Worm (Caenorhabditis elegans): Measurements from ENCODE around the gene sav-1.

The sav-1 gene

ce11 chrX:2320539-2320938 lies 33.5 kb upstream of the sav-1 start:
- peak; percentile 34 for TF ChIP-seq pqm-1 (tag; optimal IDR thresholded peaks at IDR 0.05)
- no peak for TF ChIP-seq dpl-1 (GFP tag; optimal IDR thresholded peaks at IDR 0.05)
- peak; percentile 74 for TF ChIP-seq elt-2 (tag; optimal IDR thresholded peaks at IDR 0.05)
- no peak for TF ChIP-seq nhr-11 (tag; optimal IDR thresholded peaks at IDR 0.05)
- TF ChIP-seq lin-35 (GFP tag; optimal IDR thresholded peaks at IDR 0.05): peak in 1 of 2 experiments; percentile 16
- no peak for TF ChIP-seq nhr-47 (tag; optimal IDR thresholded peaks at IDR 0.05)
- no peak for TF ChIP-seq tlp-1 (tag; optimal IDR thresholded peaks at IDR 0.05)
- no peak for TF ChIP-seq skn-1 (tag; optimal IDR thresholded peaks at IDR 0.05)
- peak; percentile 17 for TF ChIP-seq ama-1 (optimal IDR thresholded peaks at IDR 0.05)
- no peak for TF ChIP-seq mdl-1 (tag; optimal IDR thresholded peaks at IDR 0.05)

ce11 chrX:2319238-2319637 lies 32.2 kb upstream of the sav-1 start, which contains the start of gene aakg-4:
Gene aakg-4 (minus strand): TSS chrX:2319338.
- no peak for TF ChIP-seq hpl-2 (GFP tag; optimal IDR thresholded peaks at IDR 0.05)

- TF ChIP-seq mab-9 (GFP tag; IDR thresholded peaks at IDR 0.05): no peak
- TF ChIP-seq dpl-1 (GFP tag; optimal IDR thresholded peaks at IDR 0.05): no peak
- TF ChIP-seq fkh-8 (tag; optimal IDR thresholded peaks at IDR 0.05): no peak
- TF ChIP-seq ztf-11 (tag; optimal IDR thresholded peaks at IDR 0.05): no peak
- no peak for TF ChIP-seq fkh-4 (tag; optimal IDR thresholded peaks at IDR 0.05; ENCODE audit: borderline replicate concordance)
- TF ChIP-seq blmp-1 (tag; optimal IDR thresholded peaks at IDR 0.05): no peak
- TF ChIP-seq lin-13 (GFP tag; optimal IDR thresholded peaks at IDR 0.05): no peak
- no peak for TF ChIP-seq lin-39 (tag; optimal IDR thresholded peaks at IDR 0.05)
- no peak for TF ChIP-seq skn-1 (tag; optimal IDR thresholded peaks at IDR 0.05)
- no peak for TF ChIP-seq hpl-2 (GFP tag; optimal IDR thresholded peaks at IDR 0.05)
- TF ChIP-seq snu-23 (GFP tag; optimal IDR thresholded peaks at IDR 0.05): peak; percentile 63
- no peak for TF ChIP-seq unc-98 (GFP tag; IDR thresholded peaks at IDR 0.05)
- no peak for TF ChIP-seq fos-1 (tag; optimal IDR thresholded peaks at IDR 0.05)
- TF ChIP-seq C16A3.4 (tag; optimal IDR thresholded peaks at IDR 0.05): peak; percentile 2
- peak; percentile 12 for TF ChIP-seq lir-3 (tag; optimal IDR thresholded peaks at IDR 0.05; ENCODE audit: poor library complexity)
- no peak for TF ChIP-seq unc-86 (tag; optimal IDR thresholded peaks at IDR 0.05)
- TF ChIP-seq nhr-84 (tag; optimal IDR thresholded peaks at IDR 0.05): no peak
- TF ChIP-seq zag-1 (tag; optimal IDR thresholded peaks at IDR 0.05): no peak
- 0 out of 2 replicates have a peak, but pooled peaks have one; percentile 13 for TF ChIP-seq nhr-19 (GFP tag; conservative IDR thresholded peaks at IDR 0.05)
- no peak for TF ChIP-seq Y116A8C.19 (tag; optimal IDR thresholded peaks at IDR 0.05; ENCODE audit: borderline replicate concordance)
- no peak for TF ChIP-seq ces-1 (GFP tag; optimal IDR thresholded peaks at IDR 0.05)
- TF ChIP-seq nhr-11 (tag; optimal IDR thresholded peaks at IDR 0.05): no peak
- TF ChIP-seq ceh-90 (tag; optimal IDR thresholded peaks at IDR 0.05): no peak
- TF ChIP-seq elt-2 (tag; optimal IDR thresholded peaks at IDR 0.05): no peak
- no peak for TF ChIP-seq grh-1 (GFP tag; IDR thresholded peaks at IDR 0.05)
- TF ChIP-seq unc-130 (tag; optimal IDR thresholded peaks at IDR 0.05): no peak
- TF ChIP-seq zip-4 (GFP tag; optimal IDR thresholded peaks at IDR 0.05): no peak
- no peak for TF ChIP-seq nhr-237 (tag; optimal IDR thresholded peaks at IDR 0.05)
- no peak for TF ChIP-seq nhr-47 (tag; optimal IDR thresholded peaks at IDR 0.05)
- TF ChIP-seq lin-15B (tag; optimal IDR thresholded peaks at IDR 0.05): no peak
- TF ChIP-seq ceh-8 (GFP tag; optimal IDR thresholded peaks at IDR 0.05): no peak
- TF ChIP-seq aha-1 (tag; optimal IDR thresholded peaks at IDR 0.05): no peak
- TF ChIP-seq lin-35 (GFP tag; optimal IDR thresholded peaks at IDR 0.05): peak in 1 of 2 experiments; percentile 70
- TF ChIP-seq nhr-77 (tag; optimal IDR thresholded peaks at IDR 0.05): no peak
- TF ChIP-seq tlp-1 (tag; optimal IDR thresholded peaks at IDR 0.05): no peak
- peak; percentile 89 for TF ChIP-seq nhr-85 (tag)
- TF ChIP-seq elt-3 (tag; optimal IDR thresholded peaks at IDR 0.05): peak in 1 of 6 experiments; percentile 58
- TF ChIP-seq nhr-20 (tag; optimal IDR thresholded peaks at IDR 0.05): peak; percentile 52
- no peak for TF ChIP-seq irx-1 (tag; optimal IDR thresholded peaks at IDR 0.05)
- TF ChIP-seq jun-1 (tag; optimal IDR thresholded peaks at IDR 0.05): no peak
- no peak for TF ChIP-seq sptf-1 (tag; optimal IDR thresholded peaks at IDR 0.05)
- TF ChIP-seq nhr-76 (tag; optimal IDR thresholded peaks at IDR 0.05): no peak
- TF ChIP-seq alr-1 (tag; optimal IDR thresholded peaks at IDR 0.05; ENCODE audit: borderline replicate concordance): no peak
- no peak for TF ChIP-seq egl-13 (tag; optimal IDR thresholded peaks at IDR 0.05)
- TF ChIP-seq hlh-4 (tag; optimal IDR thresholded peaks at IDR 0.05): no peak
- TF ChIP-seq ets-5 (GFP tag; IDR thresholded peaks at IDR 0.05): no peak
Measured at ce11 chrX:2317480-2317879, 30.5 kb upstream of the sav-1 start.

Data from whole organism, L1 larva.